Fruit fly (Drosophila melanogaster) whole organism, embryonic: ENCODE data around the gene CG13484.

Source experiments
- Atf6 ChIP-seq: fragments of 200-800 bp; sonication (Bioruptor generic); IDR thresholded peaks from 2 replicates; pipeline ENCODE4 v1.3.6; 2022; ENCODE audit warnings: missing biosample characterization, missing genetic modification characterization
- B-H2 ChIP-seq: fragments of 200-800 bp; sonication (Bioruptor generic); optimal IDR thresholded peaks from 2 replicates; lab custom pipeline; 2018; ENCODE audit warnings: missing biosample characterization, mild to moderate bottlenecking, missing genetic modification characterization
- CG10979 ChIP-seq: fragments of 200-800 bp; sonication (Bioruptor generic); optimal IDR thresholded peaks from 2 replicates; lab custom pipeline; 2018; ENCODE audit warnings: missing biosample characterization, mild to moderate bottlenecking, missing genetic modification characterization, moderate library complexity
- CG11085 ChIP-seq: fragments of 200-800 bp; sonication (Bioruptor generic); IDR thresholded peaks from 2 replicates; pipeline ENCODE4 v1.3.6; 2022; ENCODE audit warnings: missing biosample characterization, missing genetic modification characterization
- CG11247 ChIP-seq: fragments of 200-800 bp; sonication (Bioruptor generic); IDR thresholded peaks from 2 replicates; pipeline ENCODE4 v1.3.6; 2022; ENCODE audit warnings: missing biosample characterization, missing genetic modification characterization
- CG12219 ChIP-seq: fragments of 200-800 bp; sonication (Bioruptor generic); optimal IDR thresholded peaks from 3 replicates; lab custom pipeline; 2018; ENCODE audit warnings: missing biosample characterization, mild to moderate bottlenecking, missing genetic modification characterization
- CG13624 ChIP-seq: fragments of 200-800 bp; sonication (Bioruptor generic); optimal IDR thresholded peaks from 2 replicates; lab custom pipeline; 2016; ENCODE audit warnings: missing biosample characterization, missing genetic modification characterization
- CG13894 ChIP-seq: fragments of 200-800 bp; sonication (Bioruptor generic); optimal IDR thresholded peaks from 3 replicates; lab custom pipeline; 2018; ENCODE audit warnings: missing biosample characterization, mild to moderate bottlenecking, missing genetic modification characterization, moderate library complexity
- CG14014 ChIP-seq: fragments of 200-800 bp; sonication (Bioruptor generic); IDR thresholded peaks from 2 replicates; pipeline ENCODE4 v1.3.6; 2022; ENCODE audit warnings: missing biosample characterization, missing genetic modification characterization
- CG14050 ChIP-seq: fragments of 200-800 bp; sonication (Bioruptor generic); IDR thresholded peaks from 3 replicates; pipeline ENCODE4 v1.3.6; 2022; ENCODE audit warnings: missing biosample characterization, missing genetic modification characterization
- CG18476 ChIP-seq: fragments of 200-800 bp; sonication (Bioruptor generic); optimal IDR thresholded peaks from 2 replicates; lab custom pipeline; 2016; ENCODE audit warnings: missing biosample characterization, mild to moderate bottlenecking, missing genetic modification characterization
- CG18764 ChIP-seq: fragments of 200-800 bp; sonication (Bioruptor generic); optimal IDR thresholded peaks from 3 replicates; lab custom pipeline; 2016; ENCODE audit warnings: missing biosample characterization, missing genetic modification characterization
- CG3995 ChIP-seq: fragments of 200-800 bp; sonication (Bioruptor generic); optimal IDR thresholded peaks from 3 replicates; lab custom pipeline; 2016; ENCODE audit warnings: missing biosample characterization, missing genetic modification characterization
- CG4617 ChIP-seq: fragments of 200-800 bp; sonication (Bioruptor generic); optimal IDR thresholded peaks from 3 replicates; lab custom pipeline; 2016; ENCODE audit warnings: missing biosample characterization, missing genetic modification characterization, borderline replicate concordance
- CG6272 ChIP-seq: fragments of 200-800 bp; sonication (Bioruptor generic); IDR thresholded peaks from 2 replicates; pipeline ENCODE4 v1.3.6; 2022; ENCODE audit warnings: missing biosample characterization, missing genetic modification characterization
- CG6683 ChIP-seq: fragments of 200-800 bp; sonication (Bioruptor generic); optimal IDR thresholded peaks from 2 replicates; lab custom pipeline; 2017; ENCODE audit warnings: missing biosample characterization, mild to moderate bottlenecking, missing genetic modification characterization, missing genetic modification reagents
- CHES-1-like ChIP-seq: fragments of 200-800 bp; sonication (Bioruptor generic); optimal IDR thresholded peaks from 2 replicates; lab custom pipeline; 2016; ENCODE audit warnings: missing biosample characterization, missing genetic modification characterization
- D ChIP-seq, 2 experiments: fragments of 200-800 bp in 1 of 2; fragments of >200 bp in 1 of 2; sonication (Bioruptor generic) in 1 of 2; optimal IDR thresholded peaks; 2 replicates in 1 of 2; 3 replicates in 1 of 2; lab custom pipeline; 2017; ENCODE audit warnings: mild to moderate bottlenecking in 1 of 2, missing biosample characterization in 1 of 2, missing genetic modification characterization in 1 of 2, missing genetic modification reagents in 1 of 2
- Dbx ChIP-seq: fragments of 200-800 bp; sonication (Bioruptor generic); IDR thresholded peaks from 3 replicates; pipeline ENCODE4 v1.3.6; 2022; ENCODE audit warnings: missing biosample characterization, missing genetic modification characterization
- Dll ChIP-seq: fragments of 200-800 bp; sonication (Bioruptor generic); IDR thresholded peaks from 4 replicates; pipeline ENCODE4 v1.3.6; 2022; ENCODE audit warnings: missing biosample characterization, missing genetic modification characterization; ENCODE audit not compliant: partially characterized antibody
- Dref ChIP-seq: fragments of 200-800 bp; sonication (Bioruptor generic); IDR thresholded peaks from 2 replicates; pipeline ENCODE4 v1.3.6; 2022; ENCODE audit warnings: missing biosample characterization, missing genetic modification characterization
- Ets65A ChIP-seq: fragments of 200-800 bp; sonication (Bioruptor generic); peaks from one replicate; lab custom pipeline; 2016; ENCODE audit warnings: missing biosample characterization, missing genetic modification characterization
- Fer1 ChIP-seq: fragments of 200-800 bp; sonication (Bioruptor generic); optimal IDR thresholded peaks from 2 replicates; lab custom pipeline; 2017; ENCODE audit warnings: missing biosample characterization, mild to moderate bottlenecking, missing genetic modification characterization
- Gug ChIP-seq: fragments of 200-800 bp; sonication (Bioruptor generic); IDR thresholded peaks from 4 replicates; pipeline ENCODE4 v1.3.6; 2022; ENCODE audit warnings: missing biosample characterization, missing genetic modification characterization
- MBD-R2 ChIP-seq: fragments of 200-800 bp; sonication (Bioruptor generic); IDR thresholded peaks from 2 replicates; pipeline ENCODE4 v1.3.6; 2022; ENCODE audit warnings: missing biosample characterization, missing genetic modification characterization
- Meics ChIP-seq: fragments of 200-800 bp; sonication (Bioruptor generic); optimal IDR thresholded peaks from 2 replicates; lab custom pipeline; 2017; ENCODE audit warnings: missing biosample characterization, mild to moderate bottlenecking, missing genetic modification characterization
- Opbp ChIP-seq: fragments of 200-800 bp; sonication (Bioruptor generic); IDR thresholded peaks from 3 replicates; pipeline ENCODE4 v1.3.6; 2022; ENCODE audit warnings: missing biosample characterization, missing genetic modification characterization; ENCODE audit not compliant: partially characterized antibody
- Sry-δ ChIP-seq: fragments of 200-800 bp; sonication (Bioruptor generic); optimal IDR thresholded peaks from 2 replicates; lab custom pipeline; 2016; ENCODE audit warnings: missing biosample characterization, missing genetic modification characterization
- Ssrp ChIP-seq: fragments of 200-800 bp; sonication (Bioruptor generic); optimal IDR thresholded peaks from 2 replicates; lab custom pipeline; 2018; ENCODE audit warnings: missing biosample characterization, mild to moderate bottlenecking, missing genetic modification characterization, moderate library complexity
- Xrp1 ChIP-seq: fragments of 200-800 bp; sonication (Bioruptor generic); IDR thresholded peaks from 2 replicates; pipeline ENCODE4 v1.3.6; 2022; ENCODE audit warnings: missing biosample characterization, missing genetic modification characterization
- bbx ChIP-seq: fragments of 200-800 bp; sonication (Bioruptor generic); IDR thresholded peaks from 2 replicates; pipeline ENCODE4 v1.3.6; 2022; ENCODE audit warnings: missing biosample characterization, missing genetic modification characterization; ENCODE audit not compliant: partially characterized antibody
- ci ChIP-seq: fragments of 200-800 bp; sonication (Bioruptor generic); IDR thresholded peaks from 3 replicates; pipeline ENCODE4 v1.3.6; 2022; ENCODE audit warnings: missing biosample characterization, missing genetic modification characterization
- corto ChIP-seq: fragments of 200-800 bp; sonication (Bioruptor generic); optimal IDR thresholded peaks from 2 replicates; lab custom pipeline; 2016; ENCODE audit warnings: missing biosample characterization, mild to moderate bottlenecking, missing genetic modification characterization, moderate library complexity
- crp ChIP-seq, 2 experiments: fragments of 200-800 bp; sonication (Bioruptor generic); optimal IDR thresholded peaks; 2 replicates in 1 of 2; 3 replicates in 1 of 2; lab custom pipeline; 2017; ENCODE audit warnings: missing biosample characterization in 2 of 2, missing genetic modification characterization in 2 of 2, mild to moderate bottlenecking in 1 of 2, moderate library complexity in 1 of 2
- dm ChIP-seq: fragments of 200-800 bp; sonication (Bioruptor generic); optimal IDR thresholded peaks from 3 replicates; lab custom pipeline; 2016; ENCODE audit warnings: missing biosample characterization, missing genetic modification characterization
- exex ChIP-seq: fragments of 200-800 bp; sonication (Bioruptor generic); optimal IDR thresholded peaks from 4 replicates; lab custom pipeline; 2018; ENCODE audit warnings: missing biosample characterization, mild to moderate bottlenecking, missing genetic modification characterization, moderate library complexity
- fd64A ChIP-seq: fragments of 200-800 bp; sonication (Bioruptor generic); optimal IDR thresholded peaks from 3 replicates; lab custom pipeline; 2018; ENCODE audit warnings: missing biosample characterization, mild to moderate bottlenecking, missing genetic modification characterization
- fd96Cb ChIP-seq: fragments of 200-800 bp; sonication (Bioruptor generic); optimal IDR thresholded peaks from 2 replicates; lab custom pipeline; 2018; ENCODE audit warnings: missing biosample characterization, mild to moderate bottlenecking, missing genetic modification characterization, moderate library complexity
- gro ChIP-seq: fragments of 200-800 bp; sonication (Bioruptor generic); optimal IDR thresholded peaks from 2 replicates; lab custom pipeline; 2016; ENCODE audit warnings: missing biosample characterization, missing genetic modification characterization
- hkb ChIP-seq, 2 experiments: fragments of 200-800 bp in 1 of 2; fragments of >200 bp in 1 of 2; sonication (Bioruptor generic) in 1 of 2; IDR thresholded peaks in 1 of 2; optimal IDR thresholded peaks in 1 of 2; 2 replicates each; pipeline versions ENCODE4 v1.3.6 to Lab custom; 2017 to 2022; ENCODE audit warnings: missing biosample characterization in 1 of 2, missing genetic modification characterization in 1 of 2
- kah ChIP-seq: fragments of 200-800 bp; sonication (Bioruptor generic); optimal IDR thresholded peaks from 2 replicates; lab custom pipeline; 2018; ENCODE audit warnings: missing biosample characterization, mild to moderate bottlenecking, missing genetic modification characterization
- lola ChIP-seq, 3 experiments: fragments of >200 bp in 2 of 3; fragments of 200-800 bp in 1 of 3; sonication (Bioruptor generic) in 1 of 3; optimal IDR thresholded peaks; 2 replicates each; lab custom pipeline; 2017 to 2019; ENCODE audit warnings: missing biosample characterization in 3 of 3, missing genetic modification characterization in 3 of 3, mild to moderate bottlenecking in 1 of 3, moderate library complexity in 1 of 3
- pum ChIP-seq: fragments of 200-800 bp; sonication (Bioruptor generic); optimal IDR thresholded peaks from 2 replicates; lab custom pipeline; 2016; ENCODE audit warnings: missing biosample characterization, missing genetic modification characterization
- run ChIP-seq: fragments of 200-800 bp; sonication (Bioruptor generic); optimal IDR thresholded peaks from 3 replicates; lab custom pipeline; 2018; ENCODE audit warnings: missing biosample characterization, mild to moderate bottlenecking, missing genetic modification characterization
- schlank ChIP-seq: fragments of 200-800 bp; sonication (Bioruptor generic); optimal IDR thresholded peaks from 2 replicates; lab custom pipeline; 2018; ENCODE audit warnings: missing biosample characterization, mild to moderate bottlenecking, missing genetic modification characterization
- tup ChIP-seq: fragments of 200-800 bp; sonication (Bioruptor generic); optimal IDR thresholded peaks from 2 replicates; lab custom pipeline; 2016; ENCODE audit warnings: missing biosample characterization, mild to moderate bottlenecking, missing genetic modification characterization, moderate library complexity
- vvl ChIP-seq: fragments of 200-800 bp; sonication (Bioruptor generic); IDR thresholded peaks from 2 replicates; pipeline ENCODE4 v1.3.6; 2022; ENCODE audit warnings: missing biosample characterization, missing genetic modification characterization
- wek ChIP-seq: fragments of 200-800 bp; sonication (Bioruptor generic); optimal IDR thresholded peaks from 3 replicates; lab custom pipeline; 2018; ENCODE audit warnings: missing biosample characterization, mild to moderate bottlenecking, missing genetic modification characterization, moderate library complexity

The CG13484 gene

DNA sequence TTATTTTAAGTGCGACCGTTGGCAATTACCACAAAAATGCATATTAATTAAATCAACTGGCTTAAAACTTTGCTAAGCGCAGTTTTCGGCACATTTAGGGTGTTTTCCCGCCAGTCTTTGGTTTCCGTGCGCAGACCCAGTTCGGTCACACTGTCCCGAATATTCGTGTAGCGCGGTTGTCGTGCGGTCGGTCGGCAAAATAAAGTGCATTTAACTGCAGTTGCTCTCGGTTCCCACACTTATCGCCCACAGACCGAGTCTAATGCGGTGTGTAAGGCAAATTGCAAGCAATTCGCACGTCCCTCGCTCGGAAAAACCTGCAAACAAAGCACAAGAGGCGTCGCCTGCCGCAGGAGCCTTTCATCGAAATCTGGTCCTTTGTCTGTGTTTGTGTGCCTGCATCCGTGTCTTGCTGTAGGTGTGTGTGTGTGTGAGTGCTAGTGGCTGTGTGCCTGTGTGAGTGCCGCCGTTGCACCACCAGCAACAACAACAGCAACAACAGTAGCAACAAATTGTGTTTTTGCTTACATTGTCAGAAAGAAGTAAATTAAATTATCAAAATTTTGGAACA, at the start of gene CG13484, which contains the start of gene Frl (continued):
- TF ChIP-seq CG13624 (GFP tag; lab: Kevin White, UChicago), result no peak
- peak; percentile 49; the same call in 1 of the 4 replicates for TF ChIP-seq Dll
- no peak for TF ChIP-seq fd96Cb (tag; lab: Kevin White, UChicago)
- TF ChIP-seq CG12219 (GFP tag; lab: Kevin White, UChicago), result peak; percentile 4
- peak; percentile 52 for TF ChIP-seq bbx
- peak; percentile 85 for TF ChIP-seq Ets65A (GFP tag; lab: Kevin White, UChicago)
- no peak for TF ChIP-seq corto
- TF ChIP-seq gro (GFP tag; lab: Kevin White, UChicago), result peak; percentile 26
- TF ChIP-seq lola (GFP tag; optimal IDR thresholded peaks at IDR 0.05; lab: Kevin White, UChicago), result no peak
- no peak for TF ChIP-seq fd64A (GFP tag; lab: Kevin White, UChicago)
- peak; percentile 78 for TF ChIP-seq CG3995
- no peak for TF ChIP-seq CG14050 (GFP tag; lab: Robert Waterston, UW)
- peak; percentile 8 for TF ChIP-seq Ssrp (tag; lab: Kevin White, UChicago)
- TF ChIP-seq CG18764 (GFP tag; lab: Kevin White, UChicago), result no peak
- TF ChIP-seq CG14014, result 0 out of 2 replicates have a peak, but pooled peaks have one; percentile 12
- TF ChIP-seq Dbx (GFP tag; lab: Robert Waterston, UW), result peak; percentile 51; the same call in 1 of the 3 replicates
- peak; percentile 49 for TF ChIP-seq Fer1 (GFP tag; lab: Kevin White, UChicago)
- peak; percentile 9 for TF ChIP-seq hkb (optimal IDR thresholded peaks at IDR 0.05; lab: Kevin White, UChicago)
- peak; percentile 21; the same call in 1 of the 2 replicates for TF ChIP-seq hkb (GFP tag; IDR thresholded peaks at IDR 0.05; lab: Robert Waterston, UW)
- no peak; the same call in 1 of the 2 replicates for TF ChIP-seq Dref (GFP tag; lab: Robert Waterston, UW)
- peak; percentile 78 for TF ChIP-seq ci
- peak; percentile 1 for TF ChIP-seq run
- TF ChIP-seq Atf6 (GFP tag; lab: Robert Waterston, UW), result no peak
- TF ChIP-seq D (optimal IDR thresholded peaks at IDR 0.05; lab: Kevin White, UChicago), result peak; percentile 98
- TF ChIP-seq D (GFP tag; optimal IDR thresholded peaks at IDR 0.05; lab: Kevin White, UChicago), result no peak
- TF ChIP-seq CG13894 (tag; lab: Kevin White, UChicago), result peak; percentile 71
- no peak for TF ChIP-seq CG18476 (GFP tag; lab: Kevin White, UChicago)
- peak; percentile 47 for TF ChIP-seq Xrp1
- peak; percentile 97 for TF ChIP-seq MBD-R2 (GFP tag; lab: Robert Waterston, UW)
- peak in 1 of 2 experiments; percentile 48 for TF ChIP-seq crp (GFP tag; optimal IDR thresholded peaks at IDR 0.05; lab: Kevin White, UChicago)
- no peak for TF ChIP-seq CG11085 (GFP tag; lab: Robert Waterston, UW)
- peak; percentile 33; the same call in 1 of the 4 replicates for TF ChIP-seq Gug (GFP tag; lab: Robert Waterston, UW)
- no peak for TF ChIP-seq pum
- TF ChIP-seq CG4617 (GFP tag; lab: Kevin White, UChicago), result peak; percentile 96
- TF ChIP-seq CG10979 (tag; lab: Kevin White, UChicago), result peak; percentile 25
- no peak for TF ChIP-seq tup
- peak; percentile 0 for TF ChIP-seq CG6683
- TF ChIP-seq dm, result peak; percentile 70
- TF ChIP-seq CG11247, result no peak
- TF ChIP-seq vvl (GFP tag; lab: Robert Waterston, UW), result peak; percentile 71
- peak; percentile 30; the same call in 1 of the 3 replicates for TF ChIP-seq Opbp (GFP tag; lab: Robert Waterston, UW)
- TF ChIP-seq CG6272, result no peak
- no peak for TF ChIP-seq kah
- peak; percentile 22 for TF ChIP-seq B-H2
- peak; percentile 29 for TF ChIP-seq wek (GFP tag; lab: Kevin White, UChicago)
- peak; percentile 49 for TF ChIP-seq Sry-δ (GFP tag; lab: Kevin White, UChicago)
- peak; percentile 57 for TF ChIP-seq CHES-1-like (GFP tag; lab: Kevin White, UChicago)
- no peak for TF ChIP-seq schlank
- no peak for TF ChIP-seq Meics (GFP tag; lab: Kevin White, UChicago)
- TF ChIP-seq exex (tag; lab: Kevin White, UChicago), result peak; percentile 55
